Worm (Caenorhabditis elegans): ENCODE data around the gene T01C3.2.

Gene T01C3.2

DNA sequence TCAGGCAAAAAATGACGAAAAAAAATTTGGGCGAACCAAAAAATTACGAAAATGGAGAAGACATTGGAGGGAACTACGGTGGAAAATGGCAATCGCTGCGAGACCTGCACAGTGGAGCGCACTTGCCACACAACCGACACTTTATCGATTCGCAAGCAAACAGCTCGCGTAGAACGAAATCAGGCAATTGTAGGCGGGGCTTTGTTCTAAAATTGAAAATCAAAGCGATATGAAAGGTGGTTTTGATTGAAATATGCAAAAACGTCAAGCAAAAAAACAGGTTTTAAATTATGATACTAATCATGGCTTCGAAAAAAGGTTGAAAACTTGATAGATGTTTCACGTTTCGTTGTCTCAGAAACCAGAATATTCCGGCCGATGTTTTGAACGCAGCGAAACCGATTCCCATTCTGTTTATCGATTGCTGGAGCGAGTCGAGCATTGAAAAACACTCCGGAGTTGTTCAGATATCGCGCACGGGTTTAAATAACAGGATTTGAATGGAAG lies 11.3 kb downstream of the T01C3.2 start, which contains the start of the genes fib-1 and mut-15 (continued):
- TF ChIP-seq K12H6.12 (tag; optimal IDR thresholded peaks at IDR 0.05) = peak; percentile 85
- TF ChIP-seq mel-28 (tag; optimal IDR thresholded peaks at IDR 0.05; ENCODE audit: borderline replicate concordance) = no peak
- TF ChIP-seq lir-1 (GFP tag; conservative IDR thresholded peaks at IDR 0.05) = peak; percentile 54; the same call in 1 of the 2 replicates
- no peak for TF ChIP-seq ccch-3 (GFP tag; optimal IDR thresholded peaks at IDR 0.05)
- peak; percentile 13 for TF ChIP-seq chd-7 (tag; optimal IDR thresholded peaks at IDR 0.05)
- TF ChIP-seq zfh-2 (GFP tag; conservative IDR thresholded peaks at IDR 0.05) = no peak
- TF ChIP-seq F22D6.2 (tag; optimal IDR thresholded peaks at IDR 0.05) = no peak
- TF ChIP-seq F23B12.7 (tag; optimal IDR thresholded peaks at IDR 0.05; ENCODE audit: insufficient read depth) = peak; percentile 86
- peak; percentile 59; the same call in 1 of the 2 replicates for TF ChIP-seq B0019.2 (GFP tag; conservative IDR thresholded peaks at IDR 0.05)
- TF ChIP-seq hsf-1 (GFP tag; IDR thresholded peaks at IDR 0.05) = peak; percentile 71
- TF ChIP-seq F49E8.2 (tag; optimal IDR thresholded peaks at IDR 0.05; ENCODE audit: insufficient read depth) = peak; percentile 81
- peak; percentile 92 for TF ChIP-seq athp-1 (tag; optimal IDR thresholded peaks at IDR 0.05)
- TF ChIP-seq ztf-6 (GFP tag; IDR thresholded peaks at IDR 0.05) = no peak
- TF ChIP-seq ztf-26 (tag; optimal IDR thresholded peaks at IDR 0.05) = peak; percentile 75
- TF ChIP-seq lin-54 (GFP tag; optimal IDR thresholded peaks at IDR 0.05) = peak; percentile 80
- TF ChIP-seq madf-8 (GFP tag; conservative IDR thresholded peaks at IDR 0.05) = peak; percentile 71
- TF ChIP-seq sptf-2 (GFP tag; optimal IDR thresholded peaks at IDR 0.05) = no peak
- no peak for TF ChIP-seq madf-3 (GFP tag; IDR thresholded peaks at IDR 0.05)
- TF ChIP-seq egl-18 (GFP tag; IDR thresholded peaks at IDR 0.05) = no peak
- TF ChIP-seq gei-17 (GFP tag; optimal IDR thresholded peaks at IDR 0.05) = no peak
- TF ChIP-seq rec-8 (tag; optimal IDR thresholded peaks at IDR 0.05) = no peak
- no peak for TF ChIP-seq F39B2.1 (GFP tag; IDR thresholded peaks at IDR 0.05)
- TF ChIP-seq snpc-1.1 (tag; optimal IDR thresholded peaks at IDR 0.05; ENCODE audit: insufficient read depth) = peak; percentile 23
- no peak for TF ChIP-seq F37B4.10 (GFP tag; IDR thresholded peaks at IDR 0.05)
- TF ChIP-seq lin-40 (tag; optimal IDR thresholded peaks at IDR 0.05) = peak; percentile 86
- TF ChIP-seq nfya-2 (GFP tag; IDR thresholded peaks at IDR 0.05) = no peak
- no peak for TF ChIP-seq T07F8.4 (tag; optimal IDR thresholded peaks at IDR 0.05)
- TF ChIP-seq mxl-1 (tag; optimal IDR thresholded peaks at IDR 0.05) = no peak
- TF ChIP-seq B0035.1 (tag; optimal IDR thresholded peaks at IDR 0.05) = no peak
- peak; percentile 95 for TF ChIP-seq ceh-27 (GFP tag; optimal IDR thresholded peaks at IDR 0.05)
- TF ChIP-seq tbx-9 (tag; optimal IDR thresholded peaks at IDR 0.05; ENCODE audit: borderline replicate concordance) = no peak
- no peak for TF ChIP-seq hmg-20 (GFP tag; IDR thresholded peaks at IDR 0.05)
- no peak for TF ChIP-seq ets-4 (GFP tag; optimal IDR thresholded peaks at IDR 0.05)
- TF ChIP-seq dox-1 (GFP tag; IDR thresholded peaks at IDR 0.05) = peak; percentile 90
- peak; percentile 76; the same call in 1 of the 2 replicates for TF ChIP-seq Y67H2A.10 (GFP tag; conservative IDR thresholded peaks at IDR 0.05)
- TF ChIP-seq ztf-22 (GFP tag; optimal IDR thresholded peaks at IDR 0.05) = no peak
- no peak for TF ChIP-seq rpc-1 (optimal IDR thresholded peaks at IDR 0.05)
- no peak for TF ChIP-seq rpc-1 (tag; optimal IDR thresholded peaks at IDR 0.05)
- peak; percentile 82 for TF ChIP-seq madf-10 (tag; optimal IDR thresholded peaks at IDR 0.05)
- TF ChIP-seq mcd-1 (GFP tag; IDR thresholded peaks at IDR 0.05) = peak; percentile 99
- peak; percentile 72 for TF ChIP-seq hmg-1.2 (GFP tag; IDR thresholded peaks at IDR 0.05)
- TF ChIP-seq bed-2 (GFP tag; IDR thresholded peaks at IDR 0.05) = peak; percentile 66; the same call in 1 of the 2 replicates
- TF ChIP-seq dpff-1 (tag; optimal IDR thresholded peaks at IDR 0.05) = no peak
- no peak for TF ChIP-seq lin-26 (GFP tag; IDR thresholded peaks at IDR 0.05)
- TF ChIP-seq B0336.3 (GFP tag; IDR thresholded peaks at IDR 0.05) = peak; percentile 51; the same call in 1 of the 2 replicates
- 0 out of 2 replicates have a peak, but pooled peaks have one; percentile 14 for TF ChIP-seq ztf-25 (GFP tag; IDR thresholded peaks at IDR 0.05)
- TF ChIP-seq efl-1 (GFP tag; optimal IDR thresholded peaks at IDR 0.05) = peak; percentile 66
- no peak for TF ChIP-seq nhr-179 (tag; optimal IDR thresholded peaks at IDR 0.05)

All from whole organism, young adult.